Worm (Caenorhabditis elegans): ENCODE results near the gene Y66H1A.5.

- TF ChIP-seq nhr-11 (tag; optimal IDR thresholded peaks at IDR 0.05) (no peak), F13H6.1 (tag; optimal IDR thresholded peaks at IDR 0.05) (no peak), unc-62 (GFP tag; optimal IDR thresholded peaks at IDR 0.05) (no peak), nhr-129 (tag; optimal IDR thresholded peaks at IDR 0.05) (no peak), snpc-4 (tag; optimal IDR thresholded peaks at IDR 0.05) (no peak), mdl-1 (tag; optimal IDR thresholded peaks at IDR 0.05) (no peak), nhr-25 (tag; optimal IDR thresholded peaks at IDR 0.05) (no peak)
These were observed 19.0 kb downstream of the Y66H1A.5 start, which contains the start of gene kgb-1 for ce11 chrIV:409935-410334.

Data from whole organism, L2 larva.